Worm (Caenorhabditis elegans) whole organism, L4 larva: Measurements from ENCODE around the gene pgap-2.
A peak's percentile ranks its signal among the peaks of the same experiment; 100 is the strongest.

ENCODE experiments used
- F44E2.7 ChIP-seq: fragments of 200-800 bp; sonication (Bioruptor generic); IDR thresholded peaks from 2 replicates; pipeline ENCODE4 v2.1.2; 2022; ENCODE audit warnings: missing genetic modification characterization, missing compliant biosample characterization
- Y48G9A.11 ChIP-seq: fragments of 200-800 bp; sonication (Bioruptor generic); IDR thresholded peaks from 2 replicates; pipeline ENCODE4 v1.3.6; 2022; ENCODE audit warnings: missing genetic modification reagents, missing genetic modification characterization, missing compliant biosample characterization
- aha-1 ChIP-seq: fragments of 150-350 bp; peaks from one replicate; lab custom pipeline; 2014; ENCODE audit warnings: missing biosample characterization, missing genetic modification characterization
- ama-1 ChIP-seq: fragments of 150-350 bp; optimal IDR thresholded peaks from 2 replicates; lab custom pipeline; 2014; ENCODE audit warnings: inconsistent platforms, mixed read lengths
- arid-1 ChIP-seq: fragments of 200-800 bp; sonication (Bioruptor generic); conservative IDR thresholded peaks from 2 replicates; pipeline ENCODE4 v1.3.6; 2022; ENCODE audit warnings: missing genetic modification reagents, missing genetic modification characterization, missing compliant biosample characterization
- ceh-20 ChIP-seq: fragments of 200-800 bp; sonication (Bioruptor generic); IDR thresholded peaks from 2 replicates; pipeline ENCODE4 v1.3.6; 2022; ENCODE audit warnings: missing genetic modification reagents, missing genetic modification characterization, missing compliant biosample characterization
- ceh-32 ChIP-seq: sonication (generic microtip); optimal IDR thresholded peaks from 2 replicates; lab custom pipeline; 2016; ENCODE audit warnings: mild to moderate bottlenecking, missing genetic modification characterization, missing compliant biosample characterization; ENCODE audit not compliant: poor library complexity
- ceh-82 ChIP-seq: sonication (generic microtip); optimal IDR thresholded peaks from 2 replicates; lab custom pipeline; 2017; ENCODE audit warnings: missing biosample characterization, missing genetic modification characterization
- ces-1 ChIP-seq: fragments of 150-350 bp; sonication (generic microtip); optimal IDR thresholded peaks from 4 replicates; lab custom pipeline; 2014; ENCODE audit warnings: missing biosample characterization, missing genetic modification reagents, missing genetic modification characterization
- daf-16 ChIP-seq, 3 experiments: sonication (generic microtip); optimal IDR thresholded peaks; 2 replicates each; lab custom pipeline; 2016 to 2017; ENCODE audit warnings: missing genetic modification characterization in 3 of 3, missing genetic modification reagents in 3 of 3, mild to moderate bottlenecking in 2 of 3, missing compliant biosample characterization in 2 of 3, missing biosample characterization in 1 of 3, moderate library complexity in 1 of 3
- daf-19 ChIP-seq: fragments of 200-800 bp; sonication (Bioruptor generic); conservative IDR thresholded peaks from 2 replicates; pipeline ENCODE4 v1.3.6; 2022; ENCODE audit warnings: missing genetic modification characterization, missing compliant biosample characterization
- dmd-6 ChIP-seq: fragments of 200-800 bp; sonication (Bioruptor generic); IDR thresholded peaks from 2 replicates; pipeline ENCODE4 v1.3.6; 2022; ENCODE audit warnings: missing genetic modification reagents, missing genetic modification characterization, missing compliant biosample characterization
- dmd-9 ChIP-seq: fragments of 200-800 bp; sonication (Bioruptor generic); IDR thresholded peaks from 2 replicates; pipeline ENCODE4 v1.3.6; 2022; ENCODE audit warnings: missing genetic modification reagents, missing genetic modification characterization, missing compliant biosample characterization
- dpl-1 ChIP-seq: fragments of 150-350 bp; optimal IDR thresholded peaks from 2 replicates; lab custom pipeline; 2014; ENCODE audit warnings: missing biosample characterization, missing genetic modification reagents, missing genetic modification characterization
- fkh-10 ChIP-seq: fragments of 150-350 bp; optimal IDR thresholded peaks from 2 replicates; lab custom pipeline; 2014; ENCODE audit warnings: missing biosample characterization, missing genetic modification reagents, missing genetic modification characterization
- fos-1 ChIP-seq: fragments of 150-350 bp; optimal IDR thresholded peaks from 2 replicates; lab custom pipeline; 2014; ENCODE audit warnings: missing biosample characterization, missing genetic modification characterization
- hlh-30 ChIP-seq: sonication (generic microtip); optimal IDR thresholded peaks from 2 replicates; lab custom pipeline; 2017; ENCODE audit warnings: antibody characterized with exemption, mild to moderate bottlenecking, missing genetic modification characterization, missing compliant biosample characterization; ENCODE audit not compliant: insufficient read depth
- lin-13 ChIP-seq: fragments of 150-350 bp; optimal IDR thresholded peaks from 2 replicates; lab custom pipeline; 2014; ENCODE audit warnings: missing biosample characterization, missing genetic modification reagents, missing genetic modification characterization
- lin-29 ChIP-seq: fragments of 200-800 bp; sonication (Bioruptor generic); IDR thresholded peaks from 2 replicates; pipeline ENCODE4 v1.3.6; 2022; ENCODE audit warnings: missing genetic modification reagents, missing genetic modification characterization, missing compliant biosample characterization
- lin-38 ChIP-seq: fragments of 200-800 bp; sonication (Bioruptor generic); IDR thresholded peaks from 2 replicates; pipeline ENCODE4 v1.3.6; 2022; ENCODE audit warnings: missing genetic modification reagents, missing genetic modification characterization, missing compliant biosample characterization
- lin-39 ChIP-seq: fragments of 150-350 bp; optimal IDR thresholded peaks from 2 replicates; lab custom pipeline; 2014; ENCODE audit warnings: missing biosample characterization, missing genetic modification reagents, missing genetic modification characterization
- lsy-2 ChIP-seq, 2 experiments: fragments of 150-350 bp in 1 of 2; sonication (generic microtip) in 1 of 2; optimal IDR thresholded peaks; 2 replicates each; lab custom pipeline; 2014 to 2017; ENCODE audit warnings: missing biosample characterization in 2 of 2, missing genetic modification characterization in 2 of 2
- madf-9 ChIP-seq: fragments of 200-800 bp; sonication (Bioruptor generic); conservative IDR thresholded peaks from 2 replicates; pipeline ENCODE4 v1.3.6; 2022; ENCODE audit warnings: missing genetic modification reagents, missing genetic modification characterization, missing compliant biosample characterization
- mes-2 ChIP-seq: sonication (generic microtip); optimal IDR thresholded peaks from 2 replicates; lab custom pipeline; 2016; ENCODE audit warnings: missing genotype, mild to moderate bottlenecking, missing genetic modification characterization, missing compliant biosample characterization; ENCODE audit not compliant: poor library complexity, severe bottlenecking
- nhr-28 ChIP-seq: fragments of 150-350 bp; optimal IDR thresholded peaks from 2 replicates; lab custom pipeline; 2014; ENCODE audit warnings: missing biosample characterization, missing genetic modification characterization
- nhr-77 ChIP-seq: fragments of 150-350 bp; optimal IDR thresholded peaks from 2 replicates; lab custom pipeline; 2014; ENCODE audit warnings: missing biosample characterization, missing genetic modification characterization
- saeg-2 ChIP-seq: fragments of 200-800 bp; sonication (Bioruptor generic); IDR thresholded peaks from 2 replicates; pipeline ENCODE4 v1.3.6; 2022; ENCODE audit warnings: missing genetic modification reagents, missing genetic modification characterization, missing compliant biosample characterization
- sdz-12 ChIP-seq: fragments of 200-800 bp; sonication (Bioruptor generic); optimal IDR thresholded peaks from 2 replicates; lab custom pipeline; 2018; ENCODE audit warnings: mild to moderate bottlenecking, missing genetic modification characterization, missing compliant biosample characterization
- spr-1 ChIP-seq: sonication (generic microtip); optimal IDR thresholded peaks from 2 replicates; lab custom pipeline; 2016; ENCODE audit warnings: mild to moderate bottlenecking, missing genetic modification characterization, missing compliant biosample characterization
- unc-62 ChIP-seq, 3 experiments: fragments of 150-350 bp in 1 of 3; sonication (generic microtip); optimal IDR thresholded peaks in 2 of 3; peaks in 1 of 3; 1 replicate in 1 of 3; 2 replicates in 2 of 3; lab custom pipeline; 2014 to 2017; ENCODE audit warnings: missing biosample characterization in 3 of 3, missing genetic modification characterization in 3 of 3, missing genetic modification reagents in 3 of 3, missing genotype in 1 of 3
- zag-1 ChIP-seq: fragments of 150-350 bp; optimal IDR thresholded peaks from 2 replicates; lab custom pipeline; 2014; ENCODE audit warnings: missing biosample characterization, missing genetic modification characterization
- ztf-11 ChIP-seq: fragments of 150-350 bp; optimal IDR thresholded peaks from 2 replicates; lab custom pipeline; 2014; ENCODE audit warnings: missing biosample characterization, missing genetic modification characterization

The pgap-2 gene

DNA sequence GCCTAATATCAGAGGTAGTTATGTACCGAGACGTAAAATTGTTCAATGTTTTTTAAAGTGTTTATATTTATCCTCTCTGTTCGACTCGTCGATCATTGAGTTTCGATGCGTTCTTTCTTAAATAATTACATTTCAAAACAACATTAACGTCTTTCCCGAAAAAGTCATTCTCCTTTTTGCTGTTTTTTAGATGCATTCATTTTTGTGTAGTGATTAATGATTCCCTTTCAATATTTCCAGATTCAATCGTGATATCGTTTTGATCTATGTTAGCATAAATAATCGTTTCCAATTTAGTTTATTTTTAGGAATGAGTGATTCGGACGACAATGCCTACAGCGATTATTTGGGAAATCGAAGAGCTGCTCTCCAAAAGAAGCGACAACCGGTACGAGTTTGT lies 11.6 kb upstream of the pgap-2 start, which contains the start of gene T04A8.8:
T04A8.8 (plus strand) TSS at position 301 of the 400 bp plus-strand sequence.
- TF ChIP-seq saeg-2 = no peak
- TF ChIP-seq fos-1 (tag; lab: Kevin White, UChicago) = no peak
- TF ChIP-seq ces-1 (GFP tag; lab: Kevin White, UChicago) = no peak
- no peak for TF ChIP-seq dmd-9 (GFP tag; lab: Robert Waterston, UW)
- no peak for TF ChIP-seq hlh-30 (tag; lab: Kevin White, UChicago)
- no peak for TF ChIP-seq lin-29 (GFP tag; lab: Robert Waterston, UW)
- no peak for TF ChIP-seq lin-39

ce11 chrIII:4695057-4695456 lies 10.2 kb upstream of the pgap-2 start, which contains the start of gene T04A8.7:
TSS of gene T04A8.7 (plus strand) at chrIII:4695357.
- TF ChIP-seq hlh-30 (tag; lab: Kevin White, UChicago) = no peak
- peak in 1 of 2 experiments; percentile 67 for TF ChIP-seq unc-62 (GFP tag; optimal IDR thresholded peaks at IDR 0.05 in 1 of 2; lab: Kevin White, UChicago)
- TF ChIP-seq unc-62 (tag; optimal IDR thresholded peaks at IDR 0.05; lab: Kevin White, UChicago) = no peak
- peak; percentile 59 for TF ChIP-seq ama-1 (lab: Kevin White, UChicago)
- TF ChIP-seq, all 104 proteins: peak for 2

DNA sequence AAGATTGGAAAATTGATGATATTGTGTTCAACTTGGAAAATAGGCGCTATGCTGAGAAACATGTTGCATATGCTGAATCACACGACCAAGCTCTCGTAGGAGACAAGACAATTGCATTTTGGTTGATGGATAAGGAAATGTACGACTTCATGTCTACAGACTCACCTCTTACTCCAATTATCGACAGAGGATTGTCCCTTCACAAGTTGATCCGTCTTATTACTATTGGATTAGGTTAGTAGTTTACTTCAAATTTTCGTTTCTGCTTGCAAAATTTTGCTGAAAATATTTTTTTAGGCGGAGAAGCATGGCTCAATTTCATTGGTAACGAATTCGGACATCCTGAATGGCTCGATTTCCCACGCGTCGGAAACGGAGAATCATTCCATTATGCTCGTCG lies 8.4 kb upstream of the pgap-2 start:
- TF ChIP-seq dmd-6 = no peak
- peak in 1 of 2 experiments; percentile 92 for TF ChIP-seq unc-62 (GFP tag; optimal IDR thresholded peaks at IDR 0.05 in 1 of 2; lab: Kevin White, UChicago)
- no peak for TF ChIP-seq unc-62 (tag; optimal IDR thresholded peaks at IDR 0.05; lab: Kevin White, UChicago)
- TF ChIP-seq, all 104 proteins: peak for 1

- TF ChIP-seq madf-9 (GFP tag; lab: Robert Waterston, UW) (no peak), daf-16 (GFP tag; optimal IDR thresholded peaks at IDR 0.05; lab: Kevin White, UChicago) (no peak), daf-16 (tag; optimal IDR thresholded peaks at IDR 0.05; lab: Kevin White, UChicago) (peak; percentile 11)
Measured at ce11 chrIII:4697819-4698218, 7.5 kb upstream of the pgap-2 start, which contains the start of gene dnj-18. TSS of gene dnj-18 (plus strand) at chrIII:4698119.

DNA sequence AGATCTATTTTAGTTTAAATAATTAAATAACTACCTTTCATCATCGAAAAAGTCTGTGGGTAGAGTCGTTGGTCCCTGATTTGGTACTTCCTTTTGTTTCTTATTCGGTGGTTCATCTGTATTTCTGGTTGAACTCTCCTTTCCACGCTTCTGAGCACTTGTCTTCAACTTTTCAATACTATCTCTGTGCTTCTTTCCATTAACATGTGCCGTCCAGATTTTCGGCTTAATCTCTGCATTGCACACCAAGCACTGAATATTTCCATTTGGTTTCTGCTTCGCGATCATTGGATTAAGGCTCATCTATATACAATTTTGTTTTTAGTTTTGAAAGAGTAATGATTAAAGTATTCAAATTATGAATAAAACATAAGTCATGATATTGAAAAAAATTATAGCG lies 5.4 kb upstream of the pgap-2 start, which contains the start of gene sel-13:
sel-13 (minus strand) TSS at position 303 of the 400 bp plus-strand sequence.
- TF ChIP-seq unc-62 (GFP tag; optimal IDR thresholded peaks at IDR 0.05 in 1 of 2; lab: Kevin White, UChicago) = no peak
- no peak for TF ChIP-seq unc-62 (tag; optimal IDR thresholded peaks at IDR 0.05; lab: Kevin White, UChicago)
- TF ChIP-seq nhr-77 = no peak
- no peak for TF ChIP-seq zag-1 (tag; lab: Kevin White, UChicago)
- peak; percentile 93 for TF ChIP-seq aha-1
- TF ChIP-seq ces-1 (GFP tag; lab: Kevin White, UChicago) = no peak
- no peak for TF ChIP-seq arid-1
- no peak for TF ChIP-seq ceh-82 (tag; lab: Kevin White, UChicago)

ce11 chrIII:4703932-4704454 lies 1.3 kb upstream of the pgap-2 start, which contains the start of the genes clp-2 and mrpl-16:
TSS of gene clp-2 (minus strand) at chrIII:4704025.
TSS of gene mrpl-16 (plus strand) at chrIII:4704404.
- TF ChIP-seq sdz-12 (GFP tag; lab: Kevin White, UChicago) (no peak), F44E2.7 (no peak), Y48G9A.11 (no peak), daf-19 (GFP tag; lab: Robert Waterston, UW) (no peak), spr-1 (tag; lab: Kevin White, UChicago) (no peak), ceh-32 (tag; lab: Kevin White, UChicago) (no peak), nhr-28 (tag; lab: Kevin White, UChicago) (peak; percentile 2), fkh-10 (GFP tag; lab: Kevin White, UChicago) (no peak), ztf-11 (tag; lab: Kevin White, UChicago) (no peak), lin-29 (GFP tag; lab: Robert Waterston, UW) (no peak), lsy-2 (tag; optimal IDR thresholded peaks at IDR 0.05; lab: Kevin White, UChicago) (peak in 1 of 2 experiments; percentile 55), aha-1 (peak; percentile 33), arid-1 (no peak), lin-38 (GFP tag; lab: Robert Waterston, UW) (peak; percentile 82), lin-13 (no peak), dpl-1 (GFP tag; lab: Kevin White, UChicago) (peak; percentile 22), mes-2 (tag; lab: Kevin White, UChicago) (peak; percentile 72), ceh-20 (GFP tag; lab: Robert Waterston, UW) (no peak)
